Fruit fly (Drosophila melanogaster) whole organism, embryonic: ENCODE results near the gene CG33664.
A peak's percentile ranks its signal among the peaks of the same experiment; 100 is the strongest.

ENCODE experiments used
- Antp ChIP-seq: fragments of 200-800 bp; sonication (Bioruptor generic); optimal IDR thresholded peaks from 3 replicates; lab custom pipeline; 2016; ENCODE audit warnings: missing biosample characterization, missing genetic modification characterization
- Bteb2 ChIP-seq: fragments of 200-800 bp; sonication (Bioruptor generic); optimal IDR thresholded peaks from 2 replicates; lab custom pipeline; 2016; ENCODE audit warnings: missing biosample characterization, missing genetic modification characterization
- CG10959 ChIP-seq: fragments of 200-800 bp; sonication (Bioruptor generic); IDR thresholded peaks from 2 replicates; pipeline ENCODE4 v1.3.6; 2022; ENCODE audit warnings: missing biosample characterization, missing genetic modification characterization
- CG11504 ChIP-seq: fragments of 200-800 bp; sonication (Bioruptor generic); optimal IDR thresholded peaks from 3 replicates; lab custom pipeline; 2019; ENCODE audit warnings: missing biosample characterization, mild to moderate bottlenecking, missing genetic modification characterization, moderate library complexity
- CG13123 ChIP-seq: fragments of 200-800 bp; sonication (Bioruptor generic); optimal IDR thresholded peaks from 2 replicates; lab custom pipeline; 2016; ENCODE audit warnings: missing biosample characterization, missing genetic modification characterization
- CG15601 ChIP-seq: fragments of 200-800 bp; sonication (Bioruptor generic); optimal IDR thresholded peaks from 3 replicates; lab custom pipeline; 2019; ENCODE audit warnings: missing biosample characterization, mild to moderate bottlenecking, missing genetic modification characterization, moderate library complexity
- CG16815 ChIP-seq: fragments of 200-800 bp; sonication (Bioruptor generic); optimal IDR thresholded peaks from 3 replicates; lab custom pipeline; 2017; ENCODE audit warnings: missing biosample characterization, mild to moderate bottlenecking, missing genetic modification characterization
- CG18262 ChIP-seq: fragments of 200-800 bp; optimal IDR thresholded peaks from 3 replicates; lab custom pipeline; 2019; ENCODE audit warnings: missing biosample characterization, mild to moderate bottlenecking, missing genetic modification characterization, moderate library complexity
- CG32767 ChIP-seq: fragments of 200-800 bp; sonication (Bioruptor generic); IDR thresholded peaks from 2 replicates; pipeline ENCODE4 v1.3.6; 2022; ENCODE audit warnings: missing biosample characterization, missing genetic modification characterization
- CG34224 ChIP-seq: fragments of 200-800 bp; sonication (Bioruptor generic); IDR thresholded peaks from 3 replicates; pipeline ENCODE4 v1.3.6; 2022; ENCODE audit warnings: missing biosample characterization, missing genetic modification characterization; ENCODE audit not compliant: partially characterized antibody
- CG3726 ChIP-seq: fragments of 200-800 bp; sonication (Bioruptor generic); IDR thresholded peaks from 3 replicates; pipeline ENCODE4, ENCODE4 v1.3.6; 2022; ENCODE audit warnings: missing biosample characterization, missing genetic modification characterization
- CG3995 ChIP-seq: fragments of 200-800 bp; sonication (Bioruptor generic); optimal IDR thresholded peaks from 3 replicates; lab custom pipeline; 2016; ENCODE audit warnings: missing biosample characterization, missing genetic modification characterization
- CG6854 ChIP-seq: fragments of 200-800 bp; sonication (Bioruptor generic); optimal IDR thresholded peaks from 3 replicates; lab custom pipeline; 2017; ENCODE audit warnings: missing biosample characterization, mild to moderate bottlenecking, missing genetic modification characterization
- CG8388 ChIP-seq: fragments of 200-800 bp; sonication (Bioruptor generic); optimal IDR thresholded peaks from 2 replicates; lab custom pipeline; 2019; ENCODE audit warnings: missing biosample characterization, mild to moderate bottlenecking, missing genetic modification characterization, moderate library complexity
- CG8478 ChIP-seq: fragments of >200 bp; optimal IDR thresholded peaks from 2 replicates; lab custom pipeline; 2018
- D19B ChIP-seq: fragments of 200-800 bp; sonication (Bioruptor generic); optimal IDR thresholded peaks from 2 replicates; lab custom pipeline; 2017; ENCODE audit warnings: missing biosample characterization, mild to moderate bottlenecking, missing genetic modification characterization
- Dll ChIP-seq: fragments of 200-800 bp; sonication (Bioruptor generic); IDR thresholded peaks from 4 replicates; pipeline ENCODE4 v1.3.6; 2022; ENCODE audit warnings: missing biosample characterization, missing genetic modification characterization; ENCODE audit not compliant: partially characterized antibody
- E2f2 ChIP-seq: fragments of 200-800 bp; sonication (Bioruptor generic); IDR thresholded peaks from 2 replicates; pipeline ENCODE4 v1.3.6; 2022; ENCODE audit warnings: missing biosample characterization, missing genetic modification characterization
- Ets65A ChIP-seq: fragments of 200-800 bp; sonication (Bioruptor generic); peaks from one replicate; lab custom pipeline; 2016; ENCODE audit warnings: missing biosample characterization, missing genetic modification characterization
- Fer2 ChIP-seq: fragments of 200-800 bp; sonication (Bioruptor generic); optimal IDR thresholded peaks from 2 replicates; lab custom pipeline; 2018; ENCODE audit warnings: missing biosample characterization, mild to moderate bottlenecking, missing genetic modification characterization, moderate library complexity
- Hr78 ChIP-seq, 2 experiments: fragments of 200-800 bp in 1 of 2; fragments of >200 bp in 1 of 2; sonication (Bioruptor generic) in 1 of 2; optimal IDR thresholded peaks; 2 replicates each; lab custom pipeline; 2017 to 2019; ENCODE audit warnings: missing biosample characterization in 2 of 2, missing genetic modification characterization in 2 of 2, mild to moderate bottlenecking in 1 of 2, moderate library complexity in 1 of 2
- Meics ChIP-seq: fragments of 200-800 bp; sonication (Bioruptor generic); optimal IDR thresholded peaks from 2 replicates; lab custom pipeline; 2017; ENCODE audit warnings: missing biosample characterization, mild to moderate bottlenecking, missing genetic modification characterization
- Nf-YA ChIP-seq: fragments of 200-800 bp; sonication (Bioruptor generic); IDR thresholded peaks from 2 replicates; pipeline ENCODE4 v1.3.6; 2022; ENCODE audit warnings: missing biosample characterization, missing genetic modification characterization
- Sry-β ChIP-seq: fragments of 200-800 bp; sonication (Bioruptor generic); optimal IDR thresholded peaks from 2 replicates; lab custom pipeline; 2018; ENCODE audit warnings: missing biosample characterization, mild to moderate bottlenecking, missing genetic modification characterization, moderate library complexity
- ci ChIP-seq: fragments of 200-800 bp; sonication (Bioruptor generic); IDR thresholded peaks from 3 replicates; pipeline ENCODE4 v1.3.6; 2022; ENCODE audit warnings: missing biosample characterization, missing genetic modification characterization
- corto ChIP-seq: fragments of 200-800 bp; sonication (Bioruptor generic); optimal IDR thresholded peaks from 2 replicates; lab custom pipeline; 2016; ENCODE audit warnings: missing biosample characterization, mild to moderate bottlenecking, missing genetic modification characterization, moderate library complexity
- crc ChIP-seq: fragments of 200-800 bp; sonication (Bioruptor generic); optimal IDR thresholded peaks from 2 replicates; lab custom pipeline; 2016; ENCODE audit warnings: missing biosample characterization, missing genetic modification characterization
- croc ChIP-seq: fragments of 200-800 bp; sonication (Bioruptor generic); conservative IDR thresholded peaks from 3 replicates; pipeline ENCODE4 v1.3.6; 2022; ENCODE audit warnings: missing biosample characterization, missing genetic modification characterization
- crol ChIP-seq: fragments of 200-800 bp; sonication (Bioruptor generic); IDR thresholded peaks from 2 replicates; pipeline ENCODE4 v1.3.6; 2022; ENCODE audit warnings: missing biosample characterization, missing genetic modification characterization
- dan ChIP-seq: fragments of 200-800 bp; sonication (Bioruptor generic); IDR thresholded peaks from 2 replicates; pipeline ENCODE4 v1.3.6; 2022; ENCODE audit warnings: missing biosample characterization, missing genetic modification characterization
- fd64A ChIP-seq: fragments of 200-800 bp; sonication (Bioruptor generic); optimal IDR thresholded peaks from 3 replicates; lab custom pipeline; 2018; ENCODE audit warnings: missing biosample characterization, mild to moderate bottlenecking, missing genetic modification characterization
- gfzf ChIP-seq: fragments of 200-800 bp; sonication (Bioruptor generic); optimal IDR thresholded peaks from 2 replicates; lab custom pipeline; 2016; ENCODE audit warnings: missing biosample characterization, mild to moderate bottlenecking, missing genetic modification characterization, moderate library complexity
- gro ChIP-seq: fragments of 200-800 bp; sonication (Bioruptor generic); optimal IDR thresholded peaks from 2 replicates; lab custom pipeline; 2016; ENCODE audit warnings: missing biosample characterization, missing genetic modification characterization
- h ChIP-seq: fragments of >200 bp; optimal IDR thresholded peaks from 2 replicates; lab custom pipeline; 2017
- kah ChIP-seq: fragments of 200-800 bp; sonication (Bioruptor generic); optimal IDR thresholded peaks from 2 replicates; lab custom pipeline; 2018; ENCODE audit warnings: missing biosample characterization, mild to moderate bottlenecking, missing genetic modification characterization
- lbe ChIP-seq: fragments of 200-800 bp; sonication (Bioruptor generic); optimal IDR thresholded peaks from 2 replicates; lab custom pipeline; 2016; ENCODE audit warnings: missing biosample characterization, mild to moderate bottlenecking, missing genetic modification characterization
- nerfin-1 ChIP-seq: fragments of 200-800 bp; sonication (Bioruptor generic); optimal IDR thresholded peaks from 3 replicates; lab custom pipeline; 2019; ENCODE audit warnings: missing biosample characterization, mild to moderate bottlenecking, missing genetic modification characterization, moderate library complexity
- onecut ChIP-seq: fragments of 200-800 bp; sonication (Bioruptor generic); IDR thresholded peaks from 2 replicates; pipeline ENCODE4 v1.3.6; 2022; ENCODE audit warnings: missing biosample characterization, missing genetic modification characterization
- pnt ChIP-seq: fragments of 200-800 bp; sonication (Bioruptor generic); optimal IDR thresholded peaks from 3 replicates; lab custom pipeline; 2016; ENCODE audit warnings: missing biosample characterization, missing genetic modification characterization
- prd ChIP-seq, 3 experiments: fragments of >200 bp in 2 of 3; fragments of 200-800 bp in 1 of 3; sonication (Bioruptor generic) in 1 of 3; optimal IDR thresholded peaks in 2 of 3; IDR thresholded peaks in 1 of 3; 2 replicates in 2 of 3; 3 replicates in 1 of 3; pipeline versions ENCODE4 v1.3.6 to Lab custom; 2017 to 2022; ENCODE audit warnings: missing biosample characterization in 1 of 3, missing genetic modification characterization in 1 of 3
- row ChIP-seq: fragments of 200-800 bp; sonication (Bioruptor generic); IDR thresholded peaks from 3 replicates; pipeline ENCODE4 v1.3.6; 2022; ENCODE audit warnings: missing biosample characterization, missing genetic modification characterization
- sc ChIP-seq, 3 experiments: fragments of >200 bp in 2 of 3; fragments of 200-800 bp in 1 of 3; sonication (Bioruptor generic) in 1 of 3; optimal IDR thresholded peaks; 2 replicates in 2 of 3; 3 replicates in 1 of 3; lab custom pipeline; 2017; ENCODE audit warnings: mild to moderate bottlenecking in 1 of 3, missing biosample characterization in 1 of 3, missing genetic modification characterization in 1 of 3, missing genetic modification reagents in 1 of 3
- seq ChIP-seq: fragments of 200-800 bp; sonication (Bioruptor generic); IDR thresholded peaks from 2 replicates; pipeline ENCODE4 v1.3.6; 2022; ENCODE audit warnings: missing biosample characterization, missing genetic modification characterization
- shn ChIP-seq: fragments of 200-800 bp; sonication (Bioruptor generic); optimal IDR thresholded peaks from 3 replicates; lab custom pipeline; 2016; ENCODE audit warnings: missing biosample characterization, missing genetic modification characterization
- sr ChIP-seq: fragments of 200-800 bp; sonication (Bioruptor generic); IDR thresholded peaks from 3 replicates; pipeline ENCODE4 v1.3.6; 2022; ENCODE audit warnings: missing biosample characterization, missing genetic modification characterization
- ssp ChIP-seq: fragments of 200-800 bp; sonication (Bioruptor generic); IDR thresholded peaks from 2 replicates; pipeline ENCODE4 v1.3.6; 2022; ENCODE audit warnings: missing biosample characterization, missing genetic modification characterization
- usp ChIP-seq: fragments of >200 bp; optimal IDR thresholded peaks from 2 replicates; lab custom pipeline; 2017; ENCODE audit warnings: missing biosample characterization, missing genetic modification characterization

CG33664 gene

DNA sequence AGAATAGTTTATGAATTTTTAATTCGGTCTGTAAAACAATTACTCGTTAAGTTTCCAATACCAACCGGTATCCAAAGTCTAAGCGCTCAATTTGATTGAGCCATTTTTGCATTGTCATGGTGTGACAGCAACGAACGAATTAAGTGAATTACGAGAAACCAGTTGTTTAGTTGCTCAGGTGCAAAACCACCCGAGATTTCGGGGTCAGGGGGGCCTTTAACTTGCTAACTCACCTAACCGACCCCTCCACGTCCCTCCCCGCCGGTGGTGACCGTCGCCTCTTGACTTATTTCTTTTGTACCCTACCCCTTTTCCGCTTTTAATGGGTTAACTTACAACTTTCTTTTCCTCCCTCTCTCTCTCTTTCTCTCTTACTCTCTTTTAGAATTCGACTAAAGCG lies 42.3 kb upstream of the CG33664 start (continued):
- TF ChIP-seq CG34224 (no peak), croc (GFP tag; lab: Robert Waterston, UW) (no peak), CG10959 (GFP tag; lab: Robert Waterston, UW) (no peak), CG3726 (GFP tag; lab: Robert Waterston, UW) (no peak), Fer2 (tag; lab: Kevin White, UChicago) (no peak), dan (no peak), Bteb2 (no peak), CG16815 (GFP tag; lab: Kevin White, UChicago) (no peak), CG13123 (GFP tag; lab: Kevin White, UChicago) (no peak), h (no peak), E2f2 (GFP tag; lab: Robert Waterston, UW) (no peak), crc (GFP tag; lab: Kevin White, UChicago) (no peak), onecut (GFP tag; lab: Robert Waterston, UW) (no peak), sr (GFP tag; lab: Robert Waterston, UW) (no peak), usp (GFP tag; lab: Kevin White, UChicago) (no peak), sc (optimal IDR thresholded peaks at IDR 0.05; lab: Kevin White, UChicago) (no peak), sc (GFP tag; optimal IDR thresholded peaks at IDR 0.05; lab: Kevin White, UChicago) (no peak), crol (GFP tag; lab: Robert Waterston, UW) (peak; percentile 59; the same call in 1 of the 2 replicates), ci (GFP tag; lab: Robert Waterston, UW) (no peak), Hr78 (GFP tag; optimal IDR thresholded peaks at IDR 0.05; lab: Kevin White, UChicago) (peak in 1 of 2 experiments; percentile 7)
- TF ChIP-seq, all 482 proteins: peak for 7

dm6 chrX:6343323-6343722 lies 40.7 kb upstream of the CG33664 start:
- TF ChIP-seq shn (GFP tag; lab: Kevin White, UChicago), result no peak
- TF ChIP-seq D19B (GFP tag; lab: Kevin White, UChicago), result peak; percentile 39
- TF ChIP-seq corto (GFP tag; lab: Kevin White, UChicago), result peak; percentile 18
- no peak for TF ChIP-seq gro (GFP tag; lab: Kevin White, UChicago)
- 0 out of 3 replicates have a peak, but pooled peaks have one; percentile 16 for TF ChIP-seq row (GFP tag; lab: Robert Waterston, UW)
- peak; percentile 15 for TF ChIP-seq Ets65A (GFP tag; lab: Kevin White, UChicago)
- peak; percentile 60 for TF ChIP-seq lbe (GFP tag; lab: Kevin White, UChicago)

DNA sequence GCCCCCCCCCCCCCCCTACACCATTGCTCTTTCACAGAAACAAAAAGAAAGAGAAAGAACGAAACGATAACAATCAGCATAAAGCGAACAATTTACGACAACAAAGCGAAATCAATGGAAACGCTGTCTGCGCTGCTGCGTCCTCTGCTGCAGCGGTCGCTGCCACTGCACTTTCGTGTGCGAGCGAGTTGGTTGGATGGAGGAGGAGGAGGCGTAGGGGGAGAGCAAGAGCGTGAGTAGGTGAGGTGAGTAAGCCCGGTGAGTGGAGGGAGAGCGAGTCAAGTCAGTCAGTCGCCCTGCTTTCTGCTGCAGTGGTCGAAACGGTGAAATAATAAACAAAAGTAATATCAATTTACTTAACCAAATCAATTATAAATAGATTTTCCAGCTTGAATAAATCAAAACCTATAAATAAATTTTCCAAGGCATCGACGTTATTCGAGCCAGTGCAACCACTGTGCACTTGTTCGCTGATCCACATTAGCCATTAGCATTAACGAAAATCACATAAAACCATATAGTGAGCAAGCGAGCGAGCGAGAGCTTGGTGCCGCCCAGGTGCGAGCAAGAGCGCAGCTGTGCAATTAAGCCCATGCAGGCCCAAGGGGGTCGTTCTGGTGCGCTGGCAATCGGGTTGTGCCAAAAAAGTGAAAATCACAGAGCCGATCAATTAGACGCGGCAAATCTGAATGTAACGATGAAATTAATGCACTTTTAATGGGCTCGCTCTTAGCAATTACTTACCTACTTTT lies 40.1 kb upstream of the CG33664 start:
- no peak for TF ChIP-seq CG3995
- 0 out of 2 replicates have a peak, but pooled peaks have one; percentile 50 for TF ChIP-seq Nf-YA
- TF ChIP-seq kah (GFP tag; lab: Kevin White, UChicago), result peak; percentile 3
- peak; percentile 6 for TF ChIP-seq CG15601
- TF ChIP-seq seq (GFP tag; lab: Robert Waterston, UW), result no peak
- no peak for TF ChIP-seq Antp (GFP tag; lab: Kevin White, UChicago)
- TF ChIP-seq Dll (GFP tag; lab: Robert Waterston, UW), result no peak
- TF ChIP-seq CG8388 (GFP tag; lab: Kevin White, UChicago), result peak; percentile 33
- no peak for TF ChIP-seq prd (optimal IDR thresholded peaks at IDR 0.05; lab: Kevin White, UChicago)
- TF ChIP-seq prd (GFP tag; IDR thresholded peaks at IDR 0.05; lab: Robert Waterston, UW), result peak; percentile 70; the same call in 2 of the 3 replicates
- peak; percentile 32 for TF ChIP-seq CG11504 (tag; lab: Kevin White, UChicago)
- no peak for TF ChIP-seq CG8478 (lab: Kevin White, UChicago)
- TF ChIP-seq CG18262 (tag; lab: Kevin White, UChicago), result peak; percentile 18
- no peak for TF ChIP-seq Sry-β (GFP tag; lab: Kevin White, UChicago)
- TF ChIP-seq pnt (GFP tag; lab: Kevin White, UChicago), result no peak
- TF ChIP-seq CG32767 (GFP tag; lab: Robert Waterston, UW), result 0 out of 2 replicates have a peak, but pooled peaks have one; percentile 53
- peak; percentile 41; the same call in 1 of the 2 replicates for TF ChIP-seq ssp (GFP tag; lab: Robert Waterston, UW)
- TF ChIP-seq gfzf (GFP tag; lab: Kevin White, UChicago), result no peak
- TF ChIP-seq CG6854 (GFP tag; lab: Kevin White, UChicago), result no peak
- no peak for TF ChIP-seq Meics (GFP tag; lab: Kevin White, UChicago)
- no peak for TF ChIP-seq nerfin-1
- peak; percentile 55 for TF ChIP-seq fd64A (GFP tag; lab: Kevin White, UChicago)
